Fruit fly (Drosophila melanogaster) whole organism, prepupa: Measurements from ENCODE around the gene DCX-EMAP.

Source experiments
- CG10631 ChIP-seq: fragments of 200-800 bp; sonication (Bioruptor generic); optimal IDR thresholded peaks from 2 replicates; lab custom pipeline; 2016; ENCODE audit warnings: missing biosample characterization, missing genetic modification characterization
- CG11902 ChIP-seq: fragments of 200-800 bp; sonication (Bioruptor generic); optimal IDR thresholded peaks from 3 replicates; lab custom pipeline; 2016; ENCODE audit warnings: missing biosample characterization, missing genetic modification characterization
- CG15336 ChIP-seq: fragments of 200-800 bp; sonication (Bioruptor generic); IDR thresholded peaks from 2 replicates; pipeline ENCODE4 v1.3.6; 2022; ENCODE audit warnings: missing biosample characterization, missing genetic modification characterization
- CG6163 ChIP-seq: fragments of 200-800 bp; sonication (Bioruptor generic); IDR thresholded peaks from 3 replicates; pipeline ENCODE4 v1.3.6; 2022; ENCODE audit warnings: missing biosample characterization, missing genetic modification characterization
- CG6854 ChIP-seq: fragments of 200-800 bp; sonication (Bioruptor generic); optimal IDR thresholded peaks from 2 replicates; lab custom pipeline; 2017; ENCODE audit warnings: missing biosample characterization, mild to moderate bottlenecking, missing genetic modification characterization
- Lpt ChIP-seq: fragments of 200-800 bp; sonication (Bioruptor generic); optimal IDR thresholded peaks from 3 replicates; lab custom pipeline; 2016; ENCODE audit warnings: missing biosample characterization, missing genetic modification characterization
- lz ChIP-seq: fragments of 200-800 bp; sonication (Bioruptor generic); optimal IDR thresholded peaks from 3 replicates; lab custom pipeline; 2016; ENCODE audit warnings: missing biosample characterization, missing genetic modification characterization
- salr ChIP-seq, 2 experiments: fragments of 200-800 bp; sonication (Bioruptor generic); optimal IDR thresholded peaks; 3 replicates each; lab custom pipeline; 2016 to 2018; ENCODE audit warnings: missing biosample characterization in 2 of 2, missing genetic modification characterization in 2 of 2, mild to moderate bottlenecking in 1 of 2
- ss ChIP-seq, 2 experiments: fragments of 200-800 bp; sonication (Bioruptor generic); optimal IDR thresholded peaks; 2 replicates in 1 of 2; 3 replicates in 1 of 2; lab custom pipeline; 2017 to 2018; ENCODE audit warnings: mild to moderate bottlenecking in 2 of 2, missing biosample characterization in 2 of 2, missing genetic modification characterization in 2 of 2, moderate library complexity in 1 of 2

DNA sequence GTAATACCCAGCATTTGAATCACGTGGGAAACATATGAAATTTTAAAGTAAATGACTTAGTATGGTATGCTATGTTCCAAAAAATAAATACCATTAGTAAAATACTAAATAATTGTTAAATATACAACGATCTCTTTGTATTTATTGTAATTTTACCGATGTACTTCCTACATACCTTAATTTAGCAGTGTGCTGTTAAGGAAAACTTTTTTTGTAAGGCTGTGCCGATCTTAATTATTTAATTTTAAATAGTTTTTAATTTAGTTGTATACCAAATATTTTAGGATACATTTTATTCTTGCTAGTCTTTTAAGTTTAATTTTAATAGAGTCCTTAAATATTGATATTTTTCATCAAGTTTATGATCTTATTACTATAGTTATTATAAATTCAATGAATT is 64.9 kb downstream of the DCX-EMAP start:
- TF ChIP-seq CG15336 (GFP tag; lab: Robert Waterston, UW) (no peak), lz (GFP tag; lab: Kevin White, UChicago) (no peak), CG11902 (GFP tag; lab: Kevin White, UChicago) (no peak), ss (GFP tag; optimal IDR thresholded peaks at IDR 0.05; lab: Kevin White, UChicago) (no peak), Lpt (no peak), CG6163 (no peak), salr (GFP tag; optimal IDR thresholded peaks at IDR 0.05; lab: Kevin White, UChicago) (no peak), CG10631 (GFP tag; lab: Kevin White, UChicago) (no peak), CG6854 (no peak)
